Fruit fly (Drosophila melanogaster): Measurements from ENCODE around the gene CG10654.

Gene CG10654

DNA sequence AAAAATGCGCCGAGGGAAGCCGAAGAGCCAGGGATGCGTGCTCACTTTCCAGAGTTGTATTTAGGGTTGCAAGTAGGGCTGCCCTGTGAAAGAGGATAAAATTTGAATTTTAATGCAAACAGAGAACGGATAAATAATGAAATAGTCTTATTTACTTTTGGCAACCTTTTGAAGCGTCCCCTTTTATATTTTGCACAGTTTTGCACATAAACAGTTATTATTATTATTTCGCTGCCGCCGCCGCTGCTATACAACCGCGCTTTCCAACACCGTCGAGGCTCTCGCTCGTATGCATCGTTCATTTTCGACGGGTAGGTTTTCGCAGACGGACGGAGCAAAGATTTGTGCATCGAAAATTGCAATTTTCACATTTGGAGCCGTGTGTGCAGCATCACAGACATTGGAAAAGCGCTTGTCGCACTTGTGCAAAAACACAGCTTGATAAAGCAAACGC is 7.1 kb upstream of the CG10654 start, which contains the start of the genes sti and tral (continued):
- TF ChIP-seq Atf6 (GFP tag; IDR thresholded peaks at IDR 0.05) (peak; percentile 85), CG4707 (GFP tag; optimal IDR thresholded peaks at IDR 0.05) (peak; percentile 41), fd102C (GFP tag; optimal IDR thresholded peaks at IDR 0.05) (peak; percentile 44), Bgb (GFP tag; IDR thresholded peaks at IDR 0.05; ENCODE audit: partially characterized antibody) (no peak), ind (GFP tag; optimal IDR thresholded peaks at IDR 0.05) (peak; percentile 91), CG4282 (GFP tag; optimal IDR thresholded peaks at IDR 0.05) (peak; percentile 90), Ets65A (GFP tag) (peak; percentile 100), CG11398 (GFP tag; optimal IDR thresholded peaks at IDR 0.05) (peak; percentile 77), grau (tag; optimal IDR thresholded peaks at IDR 0.05) (peak; percentile 80), CG16815 (GFP tag; optimal IDR thresholded peaks at IDR 0.05) (peak; percentile 81), ab (GFP tag; optimal IDR thresholded peaks at IDR 0.05) (peak; percentile 83), sr (GFP tag; IDR thresholded peaks at IDR 0.05) (peak; percentile 39; the same call in 1 of the 3 replicates), ERR (GFP tag; optimal IDR thresholded peaks at IDR 0.05) (peak; percentile 86), crp (GFP tag; optimal IDR thresholded peaks at IDR 0.05) (peak in 1 of 2 experiments; percentile 53), CG9727 (GFP tag; optimal IDR thresholded peaks at IDR 0.05) (peak; percentile 88), jigr1 (GFP tag; IDR thresholded peaks at IDR 0.05) (peak; percentile 38; the same call in 1 of the 3 replicates), CTCF (GFP tag; optimal IDR thresholded peaks at IDR 0.05) (peak; percentile 74), Lhr (GFP tag; optimal IDR thresholded peaks at IDR 0.05) (peak; percentile 79), Hsf (GFP tag; optimal IDR thresholded peaks at IDR 0.05) (peak; percentile 95), Asciz (GFP tag; optimal IDR thresholded peaks at IDR 0.05) (peak; percentile 40), dm (GFP tag; optimal IDR thresholded peaks at IDR 0.05) (peak; percentile 87), repo (GFP tag; optimal IDR thresholded peaks at IDR 0.05) (peak; percentile 86), CG4854 (GFP tag; optimal IDR thresholded peaks at IDR 0.05) (peak; percentile 88), slbo (GFP tag; IDR thresholded peaks at IDR 0.05) (peak; percentile 94), Chrac-16 (GFP tag; optimal IDR thresholded peaks at IDR 0.05) (peak; percentile 92), so (GFP tag; IDR thresholded peaks at IDR 0.05) (peak; percentile 68; the same call in 2 of the 3 replicates), Dll (GFP tag; IDR thresholded peaks at IDR 0.05; ENCODE audit: partially characterized antibody) (peak; percentile 31; the same call in 2 of the 4 replicates), ac (GFP tag; optimal IDR thresholded peaks at IDR 0.05) (peak; percentile 16), tll (GFP tag; optimal IDR thresholded peaks at IDR 0.05) (no peak), CG8089 (GFP tag; optimal IDR thresholded peaks at IDR 0.05) (peak; percentile 89), E2f1 (GFP tag; IDR thresholded peaks at IDR 0.05) (peak; percentile 74), tx (GFP tag; optimal IDR thresholded peaks at IDR 0.05) (peak; percentile 95), CG2678 (tag; optimal IDR thresholded peaks at IDR 0.05) (peak; percentile 82), Xrp1 (GFP tag; IDR thresholded peaks at IDR 0.05) (peak; percentile 84), zen (tag; optimal IDR thresholded peaks at IDR 0.05) (peak; percentile 82), Stat92E (GFP tag; optimal IDR thresholded peaks at IDR 0.05) (peak in 1 of 3 experiments; percentile 2), MBD-R2 (GFP tag; IDR thresholded peaks at IDR 0.05) (peak; percentile 91), chn (GFP tag; optimal IDR thresholded peaks at IDR 0.05) (peak; percentile 94), Dbx (GFP tag; IDR thresholded peaks at IDR 0.05) (peak; percentile 91), NFAT (GFP tag; IDR thresholded peaks at IDR 0.05) (peak; percentile 88), eyg (GFP tag; optimal IDR thresholded peaks at IDR 0.05) (peak; percentile 87), chinmo (GFP tag; IDR thresholded peaks at IDR 0.05; ENCODE audit: partially characterized antibody) (0 out of 4 replicates have a peak, but pooled peaks have one; percentile 16), CG4424 (GFP tag; optimal IDR thresholded peaks at IDR 0.05) (peak; percentile 91), CG7987 (GFP tag; optimal IDR thresholded peaks at IDR 0.05) (peak; percentile 68), CG15601 (tag; optimal IDR thresholded peaks at IDR 0.05) (peak; percentile 76), zfh1 (GFP tag; IDR thresholded peaks at IDR 0.05) (peak; percentile 86), Ptx1 (GFP tag; IDR thresholded peaks at IDR 0.05) (peak; percentile 90), ssp (GFP tag; IDR thresholded peaks at IDR 0.05) (peak; percentile 70), her (GFP tag; optimal IDR thresholded peaks at IDR 0.05) (peak; percentile 87), CG1602 (GFP tag; optimal IDR thresholded peaks at IDR 0.05) (peak; percentile 88), CG10209 (GFP tag; optimal IDR thresholded peaks at IDR 0.05) (peak; percentile 84)
